Worm (Caenorhabditis elegans) whole organism, midembryonic: Measurements from ENCODE around the gene C44H9.6.
"Not testable (repeated sequence)": the region's sequence is repeated elsewhere in the genome, so short reads cannot be mapped to it uniquely, and the experiment has no call there.

ENCODE experiments used
- T22C8.4 ChIP-seq: fragments of 200-800 bp; sonication (Bioruptor generic); IDR thresholded peaks from 2 replicates; pipeline ENCODE4 v1.3.6; 2022; ENCODE audit warnings: missing genetic modification characterization, missing compliant biosample characterization
- cog-1 ChIP-seq: sonication (generic microtip); optimal IDR thresholded peaks from 2 replicates; lab custom pipeline; 2016; ENCODE audit warnings: missing genetic modification characterization, missing compliant biosample characterization
- flt-1 ChIP-seq: fragments of 200-800 bp; sonication (Bioruptor generic); IDR thresholded peaks from 2 replicates; pipeline ENCODE4 v1.3.6; 2022; ENCODE audit warnings: missing genetic modification characterization, missing compliant biosample characterization
- klf-2 ChIP-seq: fragments of 200-800 bp; sonication (Bioruptor generic); conservative IDR thresholded peaks from 2 replicates; pipeline ENCODE4 v1.3.6; 2022; ENCODE audit warnings: missing genetic modification reagents, missing genetic modification characterization, missing compliant biosample characterization
- med-1 ChIP-seq: sonication (generic microtip); optimal IDR thresholded peaks from 2 replicates; lab custom pipeline; 2017; ENCODE audit warnings: missing genetic modification characterization, mild to moderate bottlenecking, missing compliant biosample characterization, antibody characterized with exemption, missing genetic modification reagents; ENCODE audit not compliant: insufficient read depth
- ref-1 ChIP-seq: fragments of 200-800 bp; sonication (Bioruptor generic); conservative IDR thresholded peaks from 2 replicates; pipeline ENCODE4 v1.3.6; 2022; ENCODE audit warnings: missing genetic modification reagents, missing genetic modification characterization, missing compliant biosample characterization
- tab-1 ChIP-seq: fragments of 200-800 bp; sonication (Bioruptor generic); IDR thresholded peaks from 2 replicates; pipeline ENCODE4 v1.3.6; 2022; ENCODE audit warnings: missing genetic modification characterization, missing compliant biosample characterization
- ztf-23 ChIP-seq: fragments of 200-800 bp; sonication (Bioruptor generic); IDR thresholded peaks from 2 replicates; pipeline ENCODE4 v1.3.6; 2022; ENCODE audit warnings: missing genetic modification reagents, missing genetic modification characterization, missing compliant biosample characterization
- ztf-29 ChIP-seq: fragments of 200-800 bp; sonication (Bioruptor generic); IDR thresholded peaks from 2 replicates; pipeline ENCODE4 v1.3.6; 2022; ENCODE audit warnings: missing genetic modification reagents, missing genetic modification characterization, missing compliant biosample characterization

C44H9.6 gene

ce11 chrV:12870740-12871139 is 25.6 kb upstream of the C44H9.6 start:
- no peak for TF ChIP-seq cog-1 (tag; lab: Kevin White, UChicago)
- no peak for TF ChIP-seq ref-1 (GFP tag; lab: Robert Waterston, UW)
- no peak for TF ChIP-seq med-1
- no peak for TF ChIP-seq flt-1 (GFP tag; lab: Robert Waterston, UW)
- no peak for TF ChIP-seq klf-2
- no peak for TF ChIP-seq T22C8.4 (GFP tag; lab: Robert Waterston, UW)
- TF ChIP-seq ztf-23 (GFP tag; lab: Robert Waterston, UW), result no peak

- TF ChIP-seq T22C8.4 (GFP tag; lab: Robert Waterston, UW) (peak; percentile 23; the same call in 1 of the 2 replicates), med-1 (no peak), klf-2 (peak; percentile 67; the same call in 1 of the 2 replicates), ref-1 (GFP tag; lab: Robert Waterston, UW) (no peak), flt-1 (GFP tag; lab: Robert Waterston, UW) (peak; percentile 85), ztf-29 (no peak), cog-1 (tag; lab: Kevin White, UChicago) (peak; percentile 77), tab-1 (no peak), ztf-23 (GFP tag; lab: Robert Waterston, UW) (peak; percentile 87)
Measured at ce11 chrV:12869948-12870347, 24.8 kb upstream of the C44H9.6 start, which contains the start of gene T07F10.3. Gene T07F10.3, minus strand, starts transcription at chrV:12870045.

- no peak for TF ChIP-seq klf-2
- TF ChIP-seq ztf-29, result no peak
- no peak for TF ChIP-seq T22C8.4 (GFP tag; lab: Robert Waterston, UW)
- no peak for TF ChIP-seq cog-1 (tag; lab: Kevin White, UChicago)
- no peak for TF ChIP-seq ztf-23 (GFP tag; lab: Robert Waterston, UW)
- no peak for TF ChIP-seq flt-1 (GFP tag; lab: Robert Waterston, UW)
- TF ChIP-seq tab-1, result no peak
- TF ChIP-seq ref-1 (GFP tag; lab: Robert Waterston, UW), result no peak
- TF ChIP-seq med-1, result no peak
Measured at ce11 chrV:12867997-12868396, 22.9 kb upstream of the C44H9.6 start, which contains the start of gene nspg-1. Gene nspg-1, minus strand, starts transcription at chrV:12868097.

ce11 chrV:12865615-12866014 is 20.5 kb upstream of the C44H9.6 start, which contains the start of gene T07F10.5:
Gene T07F10.5, plus strand, starts transcription at chrV:12865915.
- TF ChIP-seq flt-1 (GFP tag; lab: Robert Waterston, UW); ztf-29; ztf-23 (GFP tag; lab: Robert Waterston, UW): not testable (repeated sequence)

ce11 chrV:12859144-12859543 is 14.0 kb upstream of the C44H9.6 start, which contains the start of gene anp-1:
Gene anp-1, plus strand, starts transcription at chrV:12859444.
- TF ChIP-seq med-1, result no peak
- no peak for TF ChIP-seq ztf-29
- TF ChIP-seq T22C8.4 (GFP tag; lab: Robert Waterston, UW), result no peak
- no peak for TF ChIP-seq cog-1 (tag; lab: Kevin White, UChicago)
- no peak for TF ChIP-seq ref-1 (GFP tag; lab: Robert Waterston, UW)
- TF ChIP-seq ztf-23 (GFP tag; lab: Robert Waterston, UW), result no peak
- no peak for TF ChIP-seq flt-1 (GFP tag; lab: Robert Waterston, UW)
- TF ChIP-seq klf-2, result no peak

- TF ChIP-seq klf-2 (no peak), ref-1 (GFP tag; lab: Robert Waterston, UW) (no peak), T22C8.4 (GFP tag; lab: Robert Waterston, UW) (no peak), ztf-23 (GFP tag; lab: Robert Waterston, UW) (no peak), ztf-29 (no peak), flt-1 (GFP tag; lab: Robert Waterston, UW) (no peak), tab-1 (no peak), med-1 (no peak), cog-1 (tag; lab: Kevin White, UChicago) (no peak)
Measured at ce11 chrV:12854766-12855165, 9.6 kb upstream of the C44H9.6 start, which contains the start of gene C44H9.7. Gene C44H9.7, minus strand, starts transcription at chrV:12854866.

ce11 chrV:12852355-12852754 is 7.2 kb upstream of the C44H9.6 start:
- TF ChIP-seq flt-1 (GFP tag; lab: Robert Waterston, UW) (no peak), klf-2 (no peak), ref-1 (GFP tag; lab: Robert Waterston, UW) (no peak), cog-1 (tag; lab: Kevin White, UChicago) (no peak), med-1 (no peak), ztf-23 (GFP tag; lab: Robert Waterston, UW) (no peak), T22C8.4 (GFP tag; lab: Robert Waterston, UW) (no peak), tab-1 (no peak), ztf-29 (no peak)

ce11 chrV:12849736-12850135 is 4.6 kb upstream of the C44H9.6 start, which contains the start of gene C44H9.5:
Gene C44H9.5, minus strand, starts transcription at chrV:12849864.
- TF ChIP-seq tab-1 (no peak), flt-1 (GFP tag; lab: Robert Waterston, UW) (no peak), klf-2 (no peak), T22C8.4 (GFP tag; lab: Robert Waterston, UW) (no peak), med-1 (no peak), ref-1 (GFP tag; lab: Robert Waterston, UW) (no peak), ztf-29 (no peak), cog-1 (tag; lab: Kevin White, UChicago) (no peak), ztf-23 (GFP tag; lab: Robert Waterston, UW) (no peak)

- TF ChIP-seq T22C8.4 (GFP tag; lab: Robert Waterston, UW), result no peak
- no peak for TF ChIP-seq klf-2
- no peak for TF ChIP-seq med-1
- no peak for TF ChIP-seq tab-1
- no peak for TF ChIP-seq ref-1 (GFP tag; lab: Robert Waterston, UW)
- no peak for TF ChIP-seq ztf-23 (GFP tag; lab: Robert Waterston, UW)
- no peak for TF ChIP-seq ztf-29
Measured at ce11 chrV:12844748-12845147, 399 bp downstream of the C44H9.6 start.

ce11 chrV:12835388-12835787 is 9.8 kb downstream of the C44H9.6 start, which contains the start of gene C44H9.4:
Gene C44H9.4, plus strand, starts transcription at chrV:12835688.
- no peak for TF ChIP-seq klf-2
- TF ChIP-seq ref-1 (GFP tag; lab: Robert Waterston, UW), result no peak
